Worm (Caenorhabditis elegans) whole organism, mixed stage, embryonic: ENCODE data around the gene Y6D1A.2.

Experiments
- M03D4.4 ChIP-seq: sonication (generic microtip); optimal IDR thresholded peaks from 2 replicates; lab custom pipeline; 2017; ENCODE audit warnings: mild to moderate bottlenecking, missing genetic modification characterization, missing compliant biosample characterization
- bed-3 ChIP-seq: fragments of 200-800 bp; sonication (Bioruptor generic); optimal IDR thresholded peaks from 3 replicates; lab custom pipeline; 2018; ENCODE audit warnings: mild to moderate bottlenecking, missing genetic modification characterization, moderate library complexity, missing compliant biosample characterization
- blmp-1 ChIP-seq: fragments of 150-350 bp; optimal IDR thresholded peaks from 2 replicates; lab custom pipeline; 2014; ENCODE audit warnings: missing biosample characterization, missing genetic modification characterization
- ceh-39 ChIP-seq: fragments of 150-350 bp; optimal IDR thresholded peaks from 2 replicates; lab custom pipeline; 2014; ENCODE audit warnings: missing biosample characterization, missing genetic modification characterization
- ceh-43 ChIP-seq: fragments of 200-800 bp; sonication (Bioruptor generic); optimal IDR thresholded peaks from 2 replicates; lab custom pipeline; 2018; ENCODE audit warnings: mild to moderate bottlenecking, missing genetic modification characterization, moderate library complexity, missing compliant biosample characterization
- ceh-83 ChIP-seq: fragments of 200-800 bp; sonication (Bioruptor generic); optimal IDR thresholded peaks from 2 replicates; lab custom pipeline; 2018; ENCODE audit warnings: mild to moderate bottlenecking, missing genetic modification characterization, missing compliant biosample characterization
- cnd-1 ChIP-seq: fragments of 200-800 bp; sonication (Bioruptor generic); optimal IDR thresholded peaks from 2 replicates; lab custom pipeline; 2018; ENCODE audit warnings: mild to moderate bottlenecking, missing genetic modification characterization, missing compliant biosample characterization
- drap-1 ChIP-seq: fragments of 200-800 bp; sonication (Bioruptor generic); optimal IDR thresholded peaks from 3 replicates; lab custom pipeline; 2018; ENCODE audit warnings: mild to moderate bottlenecking, missing genetic modification characterization, missing compliant biosample characterization
- elt-1 ChIP-seq: sonication (generic microtip); optimal IDR thresholded peaks from 2 replicates; lab custom pipeline; 2017; ENCODE audit warnings: missing genetic modification characterization, mild to moderate bottlenecking, missing compliant biosample characterization, antibody characterized with exemption, moderate library complexity, borderline replicate concordance; ENCODE audit not compliant: insufficient read depth
- elt-3 ChIP-seq: fragments of 150-350 bp; optimal IDR thresholded peaks from 2 replicates; lab custom pipeline; 2014; ENCODE audit warnings: missing biosample characterization, missing genetic modification characterization
- flh-1 ChIP-seq: fragments of 200-800 bp; sonication (Bioruptor generic); optimal IDR thresholded peaks from 2 replicates; lab custom pipeline; 2018; ENCODE audit warnings: mild to moderate bottlenecking, missing genetic modification characterization, moderate library complexity, missing compliant biosample characterization
- ham-2 ChIP-seq: fragments of 200-800 bp; sonication (Bioruptor generic); optimal IDR thresholded peaks from 2 replicates; lab custom pipeline; 2018; ENCODE audit warnings: mild to moderate bottlenecking, missing genetic modification characterization, missing compliant biosample characterization
- hlh-1 ChIP-seq: fragments of 150-350 bp; optimal IDR thresholded peaks from 2 replicates; lab custom pipeline; 2014; ENCODE audit warnings: missing biosample characterization, missing genetic modification reagents, missing genetic modification characterization
- lin-32 ChIP-seq: fragments of 200-800 bp; sonication (Bioruptor generic); optimal IDR thresholded peaks from 2 replicates; lab custom pipeline; 2018; ENCODE audit warnings: mild to moderate bottlenecking, missing genetic modification characterization, missing compliant biosample characterization
- lsy-2 ChIP-seq: fragments of 150-350 bp; optimal IDR thresholded peaks from 2 replicates; lab custom pipeline; 2014; ENCODE audit warnings: missing biosample characterization, missing genetic modification characterization
- mab-5 ChIP-seq: fragments of 150-350 bp; optimal IDR thresholded peaks from 2 replicates; lab custom pipeline; 2014; ENCODE audit warnings: missing biosample characterization, missing genetic modification characterization
- mep-1 ChIP-seq: fragments of 150-350 bp; optimal IDR thresholded peaks from 2 replicates; lab custom pipeline; 2017; ENCODE audit warnings: missing biosample characterization, missing genetic modification reagents, missing genetic modification characterization, inconsistent platforms
- nhr-12 ChIP-seq: fragments of 150-350 bp; optimal IDR thresholded peaks from 2 replicates; lab custom pipeline; 2014; ENCODE audit warnings: missing biosample characterization, missing genetic modification characterization
- nhr-2 ChIP-seq: fragments of 150-350 bp; optimal IDR thresholded peaks from 2 replicates; lab custom pipeline; 2014; ENCODE audit warnings: missing biosample characterization, missing genetic modification characterization
- nhr-237 ChIP-seq: fragments of 150-350 bp; optimal IDR thresholded peaks from 2 replicates; lab custom pipeline; 2014; ENCODE audit warnings: missing biosample characterization, missing genetic modification characterization
- nhr-28 ChIP-seq: fragments of 150-350 bp; optimal IDR thresholded peaks from 2 replicates; lab custom pipeline; 2014; ENCODE audit warnings: missing biosample characterization, missing genetic modification characterization
- nhr-76 ChIP-seq: sonication (generic microtip); optimal IDR thresholded peaks from 2 replicates; lab custom pipeline; 2017; ENCODE audit warnings: missing biosample characterization, missing genetic modification characterization
- sem-2 ChIP-seq: fragments of 200-800 bp; sonication (Bioruptor generic); optimal IDR thresholded peaks from 2 replicates; lab custom pipeline; 2018; ENCODE audit warnings: mild to moderate bottlenecking, missing genetic modification characterization, missing compliant biosample characterization
- snpc-4 ChIP-seq: fragments of 150-350 bp; optimal IDR thresholded peaks from 2 replicates; lab custom pipeline; 2014; ENCODE audit warnings: missing biosample characterization, missing genetic modification characterization
- tbx-8 ChIP-seq: fragments of 200-800 bp; sonication (Bioruptor generic); optimal IDR thresholded peaks from 2 replicates; lab custom pipeline; 2018; ENCODE audit warnings: mild to moderate bottlenecking, missing genetic modification characterization, moderate library complexity, missing compliant biosample characterization
- unc-39 ChIP-seq: fragments of 150-350 bp; optimal IDR thresholded peaks from 2 replicates; lab custom pipeline; 2014; ENCODE audit warnings: missing biosample characterization, missing genetic modification characterization
- unc-62 ChIP-seq: fragments of 150-350 bp; optimal IDR thresholded peaks from 2 replicates; lab custom pipeline; 2014; ENCODE audit warnings: missing biosample characterization, missing genetic modification reagents, missing genetic modification characterization
- zip-8 ChIP-seq: fragments of 150-350 bp; optimal IDR thresholded peaks from 2 replicates; lab custom pipeline; 2014; ENCODE audit warnings: missing biosample characterization, missing genetic modification characterization

Gene Y6D1A.2

ce11 chrII:11819824-11820223 lies at the start of gene Y6D1A.2:
Y6D1A.2 (minus strand) TSS chrII:11819924.
- TF ChIP-seq nhr-2 (tag; lab: Kevin White, UChicago), result no peak
- no peak for TF ChIP-seq ham-2 (GFP tag; lab: Kevin White, UChicago)
- TF ChIP-seq unc-39 (tag; lab: Kevin White, UChicago), result no peak
- no peak for TF ChIP-seq snpc-4 (tag; lab: Kevin White, UChicago)
- peak; percentile 50 for TF ChIP-seq elt-1 (tag; lab: Kevin White, UChicago)
- TF ChIP-seq tbx-8 (GFP tag; lab: Kevin White, UChicago), result no peak
- no peak for TF ChIP-seq mep-1 (tag; lab: Kevin White, UChicago)
- no peak for TF ChIP-seq nhr-12 (tag; lab: Kevin White, UChicago)

DNA sequence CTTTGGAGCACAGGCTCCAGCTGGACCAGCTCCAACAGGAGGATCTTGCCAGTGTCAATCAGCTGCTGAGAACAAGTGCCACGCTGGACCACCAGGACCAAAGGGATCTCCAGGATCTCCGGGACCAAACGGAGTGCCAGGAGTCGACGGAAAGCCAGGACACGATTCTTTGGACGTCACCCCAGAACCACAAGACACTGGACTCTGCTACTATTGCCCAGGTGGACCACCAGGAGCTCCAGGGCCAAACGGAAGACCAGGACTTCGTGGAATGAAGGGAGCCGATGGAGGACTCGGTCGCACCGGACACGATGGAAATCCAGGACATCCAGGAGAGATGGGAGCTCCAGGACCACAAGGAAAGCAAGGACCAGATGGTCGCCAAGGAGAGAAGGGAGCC lies 49.2 kb upstream of the Y6D1A.2 start:
- TF ChIP-seq lsy-2 (tag; lab: Kevin White, UChicago) (no peak), M03D4.4 (no peak), lin-32 (GFP tag; lab: Kevin White, UChicago) (no peak), sem-2 (no peak), nhr-76 (tag; lab: Kevin White, UChicago) (no peak), unc-62 (GFP tag; lab: Kevin White, UChicago) (no peak), zip-8 (tag; lab: Kevin White, UChicago) (no peak), ceh-39 (tag; lab: Kevin White, UChicago) (no peak), drap-1 (GFP tag; lab: Kevin White, UChicago) (no peak), nhr-2 (tag; lab: Kevin White, UChicago) (no peak), elt-1 (tag; lab: Kevin White, UChicago) (no peak), flh-1 (GFP tag; lab: Kevin White, UChicago) (no peak)

- TF ChIP-seq nhr-2 (tag; lab: Kevin White, UChicago) (no peak), ceh-83 (GFP tag; lab: Kevin White, UChicago) (no peak), unc-62 (GFP tag; lab: Kevin White, UChicago) (no peak), mep-1 (tag; lab: Kevin White, UChicago) (no peak), mab-5 (tag; lab: Kevin White, UChicago) (no peak), bed-3 (GFP tag; lab: Kevin White, UChicago) (no peak), nhr-237 (tag; lab: Kevin White, UChicago) (no peak), flh-1 (GFP tag; lab: Kevin White, UChicago) (no peak), hlh-1 (tag; lab: Kevin White, UChicago) (no peak), ham-2 (GFP tag; lab: Kevin White, UChicago) (no peak), sem-2 (no peak), nhr-28 (no peak), elt-3 (tag; lab: Kevin White, UChicago) (no peak), zip-8 (tag; lab: Kevin White, UChicago) (no peak), drap-1 (GFP tag; lab: Kevin White, UChicago) (no peak)
These were observed 48.5 kb upstream of the Y6D1A.2 start, which contains the start of gene col-84 for ce11 chrII:11868234-11868633. col-84 (plus strand) TSS chrII:11868534.

DNA sequence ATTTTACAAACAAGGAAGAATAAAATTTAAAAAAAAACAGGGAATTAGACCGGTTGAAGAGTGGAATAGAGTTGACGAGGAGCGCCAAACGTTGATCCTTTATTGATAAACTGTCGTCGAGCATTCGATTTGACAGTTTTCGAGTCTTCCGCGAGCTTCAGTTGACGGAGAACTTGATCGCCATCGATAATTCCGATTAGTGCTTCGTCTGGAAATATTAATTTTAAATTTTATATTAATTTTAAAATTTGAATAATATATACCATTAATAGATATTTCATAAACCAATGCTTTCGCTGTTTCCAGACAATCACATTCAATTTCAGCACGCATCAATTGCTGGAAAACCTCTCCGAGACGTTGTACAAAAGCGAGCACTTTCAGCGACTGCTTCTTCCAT lies 45.9 kb upstream of the Y6D1A.2 start, which contains the start of gene K12D12.4:
K12D12.4 (minus strand) TSS at position 101 of the 400 bp plus-strand sequence.
- no peak for TF ChIP-seq M03D4.4
- TF ChIP-seq cnd-1 (tag; lab: Kevin White, UChicago), result no peak
- TF ChIP-seq zip-8 (tag; lab: Kevin White, UChicago), result no peak
- no peak for TF ChIP-seq tbx-8 (GFP tag; lab: Kevin White, UChicago)
- no peak for TF ChIP-seq blmp-1 (tag; lab: Kevin White, UChicago)

ce11 chrII:11860623-11861079 lies 40.9 kb upstream of the Y6D1A.2 start, which contains the start of gene K12D12.5:
K12D12.5 (plus strand) TSS chrII:11861029.
- no peak for TF ChIP-seq nhr-2 (tag; lab: Kevin White, UChicago)
- no peak for TF ChIP-seq nhr-12 (tag; lab: Kevin White, UChicago)
- TF ChIP-seq lsy-2 (tag; lab: Kevin White, UChicago), result no peak
- TF ChIP-seq ceh-83 (GFP tag; lab: Kevin White, UChicago), result no peak
- no peak for TF ChIP-seq blmp-1 (tag; lab: Kevin White, UChicago)
- TF ChIP-seq elt-3 (tag; lab: Kevin White, UChicago), result no peak
- TF ChIP-seq cnd-1 (tag; lab: Kevin White, UChicago), result no peak
- no peak for TF ChIP-seq tbx-8 (GFP tag; lab: Kevin White, UChicago)
- TF ChIP-seq snpc-4 (tag; lab: Kevin White, UChicago), result no peak
- TF ChIP-seq ceh-43 (GFP tag; lab: Kevin White, UChicago), result no peak
- TF ChIP-seq mab-5 (tag; lab: Kevin White, UChicago), result no peak
- TF ChIP-seq ceh-39 (tag; lab: Kevin White, UChicago), result no peak
- TF ChIP-seq mep-1 (tag; lab: Kevin White, UChicago), result no peak
